Fruit fly (Drosophila melanogaster) whole organism, embryonic: ENCODE data around the gene Mst36Fb.
A peak's percentile ranks its signal among the peaks of the same experiment; 100 is the strongest.

ENCODE experiments used
- Abd-B ChIP-seq: fragments of 200-800 bp; sonication (Bioruptor generic); optimal IDR thresholded peaks from 2 replicates; lab custom pipeline; 2018; ENCODE audit warnings: missing biosample characterization, mild to moderate bottlenecking, missing genetic modification characterization, moderate library complexity
- Adf1 ChIP-seq: fragments of 200-800 bp; sonication (Bioruptor generic); IDR thresholded peaks from 2 replicates; pipeline ENCODE4 v1.3.6; 2022; ENCODE audit warnings: missing biosample characterization, missing genetic modification characterization
- CG11456 ChIP-seq: fragments of 200-800 bp; sonication (Bioruptor generic); IDR thresholded peaks from 3 replicates; pipeline ENCODE4 v1.3.6; 2022; ENCODE audit warnings: missing biosample characterization, missing genetic modification characterization
- CG12391 ChIP-seq: fragments of 200-800 bp; sonication (Bioruptor generic); optimal IDR thresholded peaks from 3 replicates; lab custom pipeline; 2018; ENCODE audit warnings: missing biosample characterization, mild to moderate bottlenecking, missing genetic modification characterization, moderate library complexity
- CG16779 ChIP-seq: fragments of 200-800 bp; sonication (Bioruptor generic); IDR thresholded peaks from 2 replicates; pipeline ENCODE4 v1.3.6; 2022; ENCODE audit warnings: missing biosample characterization, missing genetic modification characterization
- CG16863 ChIP-seq: fragments of 200-800 bp; sonication (Bioruptor generic); optimal IDR thresholded peaks from 3 replicates; lab custom pipeline; 2016; ENCODE audit warnings: missing biosample characterization, missing genetic modification characterization
- CG17612 ChIP-seq: fragments of 200-800 bp; sonication (Bioruptor generic); IDR thresholded peaks from 2 replicates; pipeline ENCODE4 v1.3.6; 2022; ENCODE audit warnings: missing biosample characterization, missing genetic modification characterization
- CG30020 ChIP-seq: fragments of 200-800 bp; optimal IDR thresholded peaks from 2 replicates; lab custom pipeline; 2019; ENCODE audit warnings: missing biosample characterization, mild to moderate bottlenecking, missing genetic modification characterization, moderate library complexity
- CG3065 ChIP-seq: fragments of 200-800 bp; sonication (Bioruptor generic); optimal IDR thresholded peaks from 2 replicates; lab custom pipeline; 2016; ENCODE audit warnings: missing biosample characterization, missing genetic modification characterization
- CG32772 ChIP-seq: fragments of 200-800 bp; sonication (Bioruptor generic); IDR thresholded peaks from 2 replicates; pipeline ENCODE4 v1.3.6; 2022; ENCODE audit warnings: missing biosample characterization, missing genetic modification characterization
- CG7372 ChIP-seq: fragments of 200-800 bp; sonication (Bioruptor generic); IDR thresholded peaks from 2 replicates; pipeline ENCODE4 v1.3.6; 2022; ENCODE audit warnings: missing biosample characterization, missing genetic modification characterization
- CG8388 ChIP-seq: fragments of 200-800 bp; sonication (Bioruptor generic); optimal IDR thresholded peaks from 2 replicates; lab custom pipeline; 2019; ENCODE audit warnings: missing biosample characterization, mild to moderate bottlenecking, missing genetic modification characterization, moderate library complexity
- CG8765 ChIP-seq: fragments of 200-800 bp; sonication (Bioruptor generic); IDR thresholded peaks from 2 replicates; pipeline ENCODE4 v1.3.6; 2022; ENCODE audit warnings: missing biosample characterization, missing genetic modification characterization
- D ChIP-seq, 2 experiments: fragments of 200-800 bp in 1 of 2; fragments of >200 bp in 1 of 2; sonication (Bioruptor generic) in 1 of 2; optimal IDR thresholded peaks; 2 replicates in 1 of 2; 3 replicates in 1 of 2; lab custom pipeline; 2017; ENCODE audit warnings: mild to moderate bottlenecking in 1 of 2, missing biosample characterization in 1 of 2, missing genetic modification characterization in 1 of 2, missing genetic modification reagents in 1 of 2
- D19B ChIP-seq: fragments of 200-800 bp; sonication (Bioruptor generic); optimal IDR thresholded peaks from 2 replicates; lab custom pipeline; 2017; ENCODE audit warnings: missing biosample characterization, mild to moderate bottlenecking, missing genetic modification characterization
- Dip2 ChIP-seq: fragments of 200-800 bp; sonication (Bioruptor generic); IDR thresholded peaks from 2 replicates; pipeline ENCODE4 v1.3.6; 2022; ENCODE audit warnings: missing biosample characterization, missing genetic modification characterization
- Dp ChIP-seq: fragments of 200-800 bp; sonication (Bioruptor generic); optimal IDR thresholded peaks from 2 replicates; lab custom pipeline; 2018; ENCODE audit warnings: missing biosample characterization, mild to moderate bottlenecking, missing genetic modification characterization, moderate library complexity
- E2f1 ChIP-seq: fragments of 200-800 bp; sonication (Bioruptor generic); IDR thresholded peaks from 2 replicates; pipeline ENCODE4 v1.3.6; 2022; ENCODE audit warnings: missing biosample characterization, missing genetic modification characterization
- Fer2 ChIP-seq: fragments of 200-800 bp; sonication (Bioruptor generic); optimal IDR thresholded peaks from 2 replicates; lab custom pipeline; 2018; ENCODE audit warnings: missing biosample characterization, mild to moderate bottlenecking, missing genetic modification characterization, moderate library complexity
- HLH54F ChIP-seq: fragments of 200-800 bp; sonication (Bioruptor generic); optimal IDR thresholded peaks from 3 replicates; lab custom pipeline; 2016; ENCODE audit warnings: missing biosample characterization, missing genetic modification characterization
- Hmr ChIP-seq: fragments of 200-800 bp; sonication (Bioruptor generic); optimal IDR thresholded peaks from 3 replicates; lab custom pipeline; 2017; ENCODE audit warnings: mild to moderate bottlenecking, missing biosample characterization, missing genetic modification reagents, missing genetic modification characterization
- Kr ChIP-seq: fragments of 200-800 bp; sonication (Bioruptor generic); optimal IDR thresholded peaks from 2 replicates; lab custom pipeline; 2017; ENCODE audit warnings: missing biosample characterization, mild to moderate bottlenecking, missing genetic modification characterization
- Lpt ChIP-seq: fragments of >200 bp; optimal IDR thresholded peaks from 2 replicates; lab custom pipeline; 2018; ENCODE audit warnings: missing biosample characterization, missing genetic modification characterization
- MESR4 ChIP-seq: fragments of 200-800 bp; sonication (Bioruptor generic); optimal IDR thresholded peaks from 2 replicates; lab custom pipeline; 2018; ENCODE audit warnings: missing biosample characterization, mild to moderate bottlenecking, missing genetic modification characterization, moderate library complexity
- Mad ChIP-seq: fragments of 200-800 bp; sonication (Bioruptor generic); optimal IDR thresholded peaks from 2 replicates; lab custom pipeline; 2016; ENCODE audit warnings: missing biosample characterization, missing genetic modification characterization
- NC2β ChIP-seq: fragments of 200-800 bp; sonication (Bioruptor generic); optimal IDR thresholded peaks from 2 replicates; lab custom pipeline; 2016; ENCODE audit warnings: missing biosample characterization, missing genetic modification characterization
- Scr ChIP-seq: fragments of 200-800 bp; sonication (Bioruptor generic); IDR thresholded peaks from 2 replicates; pipeline ENCODE4 v1.3.6; 2022; ENCODE audit warnings: missing biosample characterization, missing genetic modification characterization; ENCODE audit not compliant: partially characterized antibody
- Sox102F ChIP-seq: fragments of 200-800 bp; sonication (Bioruptor generic); optimal IDR thresholded peaks from 2 replicates; lab custom pipeline; 2018; ENCODE audit warnings: missing biosample characterization, mild to moderate bottlenecking, missing genetic modification characterization, moderate library complexity
- Xrp1 ChIP-seq: fragments of 200-800 bp; sonication (Bioruptor generic); IDR thresholded peaks from 2 replicates; pipeline ENCODE4 v1.3.6; 2022; ENCODE audit warnings: missing biosample characterization, missing genetic modification characterization
- ab ChIP-seq: fragments of 200-800 bp; sonication (Bioruptor generic); optimal IDR thresholded peaks from 2 replicates; lab custom pipeline; 2016; ENCODE audit warnings: missing biosample characterization, missing genetic modification characterization
- amos ChIP-seq: fragments of 200-800 bp; sonication (Bioruptor generic); IDR thresholded peaks from 2 replicates; pipeline ENCODE4 v1.3.6; 2022; ENCODE audit warnings: missing biosample characterization, missing genetic modification characterization; ENCODE audit not compliant: partially characterized antibody
- disco-r ChIP-seq: fragments of 200-800 bp; sonication (Bioruptor generic); optimal IDR thresholded peaks from 2 replicates; lab custom pipeline; 2016; ENCODE audit warnings: missing biosample characterization, missing genetic modification characterization
- dmrt11E ChIP-seq: fragments of 200-800 bp; sonication (Bioruptor generic); optimal IDR thresholded peaks from 3 replicates; lab custom pipeline; 2018; ENCODE audit warnings: missing biosample characterization, mild to moderate bottlenecking, missing genetic modification characterization, moderate library complexity
- dmrt99B ChIP-seq: fragments of 200-800 bp; sonication (Bioruptor generic); optimal IDR thresholded peaks from 2 replicates; lab custom pipeline; 2018; ENCODE audit warnings: missing biosample characterization, mild to moderate bottlenecking, missing genetic modification characterization, moderate library complexity
- en ChIP-seq: fragments of 200-800 bp; sonication (Bioruptor generic); optimal IDR thresholded peaks from 2 replicates; lab custom pipeline; 2016; ENCODE audit warnings: missing biosample characterization, missing genetic modification characterization
- eyg ChIP-seq: fragments of 200-800 bp; sonication (Bioruptor generic); optimal IDR thresholded peaks from 3 replicates; lab custom pipeline; 2016; ENCODE audit warnings: missing biosample characterization, missing genetic modification characterization
- fd96Cb ChIP-seq: fragments of 200-800 bp; sonication (Bioruptor generic); optimal IDR thresholded peaks from 2 replicates; lab custom pipeline; 2018; ENCODE audit warnings: missing biosample characterization, mild to moderate bottlenecking, missing genetic modification characterization, moderate library complexity
- fru ChIP-seq: fragments of >200 bp; optimal IDR thresholded peaks from 2 replicates; lab custom pipeline; 2017
- klu ChIP-seq: fragments of 200-800 bp; sonication (Bioruptor generic); IDR thresholded peaks from 2 replicates; pipeline ENCODE4 v1.3.6; 2022; ENCODE audit warnings: missing biosample characterization, missing genetic modification characterization
- kni ChIP-seq: fragments of 200-800 bp; sonication (Bioruptor generic); optimal IDR thresholded peaks from 3 replicates; lab custom pipeline; 2017; ENCODE audit warnings: mild to moderate bottlenecking, missing biosample characterization, missing genetic modification reagents, missing genetic modification characterization
- nmo ChIP-seq: fragments of 200-800 bp; sonication (Bioruptor generic); optimal IDR thresholded peaks from 2 replicates; lab custom pipeline; 2018; ENCODE audit warnings: missing biosample characterization, mild to moderate bottlenecking, missing genetic modification characterization, moderate library complexity
- run ChIP-seq: fragments of 200-800 bp; sonication (Bioruptor generic); optimal IDR thresholded peaks from 3 replicates; lab custom pipeline; 2018; ENCODE audit warnings: missing biosample characterization, mild to moderate bottlenecking, missing genetic modification characterization
- scrt ChIP-seq: fragments of 200-800 bp; sonication (Bioruptor generic); optimal IDR thresholded peaks from 2 replicates; lab custom pipeline; 2018; ENCODE audit warnings: missing biosample characterization, mild to moderate bottlenecking, missing genetic modification characterization, moderate library complexity
- sima ChIP-seq: fragments of 200-800 bp; sonication (Bioruptor generic); optimal IDR thresholded peaks from 2 replicates; lab custom pipeline; 2016; ENCODE audit warnings: missing biosample characterization, missing genetic modification characterization
- tio ChIP-seq: fragments of 200-800 bp; sonication (Bioruptor generic); optimal IDR thresholded peaks from 2 replicates; lab custom pipeline; 2017; ENCODE audit warnings: missing biosample characterization, missing genetic modification characterization, inconsistent platforms
- toy ChIP-seq: fragments of 200-800 bp; sonication (Bioruptor generic); IDR thresholded peaks from 2 replicates; pipeline ENCODE4 v1.3.6; 2022; ENCODE audit warnings: missing biosample characterization, missing genetic modification characterization
- tup ChIP-seq: fragments of 200-800 bp; sonication (Bioruptor generic); optimal IDR thresholded peaks from 2 replicates; lab custom pipeline; 2016; ENCODE audit warnings: missing biosample characterization, mild to moderate bottlenecking, missing genetic modification characterization, moderate library complexity
- twi ChIP-seq: fragments of 200-800 bp; optimal IDR thresholded peaks from 2 replicates; lab custom pipeline; 2019; ENCODE audit warnings: missing biosample characterization, mild to moderate bottlenecking, missing genetic modification characterization, moderate library complexity
- yki ChIP-seq: fragments of >200 bp; optimal IDR thresholded peaks from 3 replicates; lab custom pipeline; 2018
- zfh2 ChIP-seq: fragments of 200-800 bp; sonication (Bioruptor generic); optimal IDR thresholded peaks from 2 replicates; lab custom pipeline; 2016; ENCODE audit warnings: missing biosample characterization, missing genetic modification characterization

Gene Mst36Fb

DNA sequence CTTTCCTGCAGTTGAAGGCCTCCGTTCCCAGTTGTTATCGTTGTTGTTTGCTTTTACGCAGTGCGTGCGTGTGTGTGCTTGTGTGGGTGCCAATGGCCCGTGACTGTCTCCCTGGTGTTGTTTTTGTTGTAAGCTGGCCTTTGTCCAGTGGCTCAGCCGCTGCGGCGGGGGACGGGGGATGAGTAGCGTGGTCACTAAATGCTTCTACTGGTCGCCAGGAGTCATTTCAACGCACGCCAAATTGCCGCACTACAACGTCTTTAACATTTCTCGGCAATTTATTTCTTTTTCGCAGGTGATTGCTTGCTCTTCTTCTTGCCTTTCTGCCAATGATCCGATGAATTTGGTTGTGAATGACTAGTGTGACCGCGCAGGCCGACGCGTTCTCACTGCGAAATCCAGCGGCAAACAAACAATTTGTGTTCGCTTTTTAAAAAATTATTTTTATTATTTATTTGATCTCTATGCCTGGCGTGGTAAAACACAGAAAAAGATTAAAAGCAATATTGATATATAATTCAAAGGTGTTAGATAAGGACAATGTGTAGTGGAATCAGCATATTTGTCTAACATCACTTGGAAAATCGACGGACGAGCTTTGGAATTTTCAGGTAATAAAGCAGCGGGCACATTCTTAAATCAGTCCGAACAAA is 33.5 kb upstream of the Mst36Fb start, which contains the start of the genes Faf2 and Grip71 (continued):
- TF ChIP-seq HLH54F (GFP tag; lab: Kevin White, UChicago) (peak; percentile 91), Mad (GFP tag; lab: Kevin White, UChicago) (peak; percentile 91), fru (no peak), en (GFP tag; lab: Kevin White, UChicago) (peak; percentile 44), CG32772 (GFP tag; lab: Robert Waterston, UW) (peak; percentile 97), zfh2 (GFP tag; lab: Kevin White, UChicago) (peak; percentile 90), dmrt99B (tag; lab: Kevin White, UChicago) (peak; percentile 85), klu (GFP tag; lab: Robert Waterston, UW) (peak; percentile 93), yki (lab: Kevin White, UChicago) (no peak), CG30020 (tag; lab: Kevin White, UChicago) (peak; percentile 94), Adf1 (GFP tag; lab: Robert Waterston, UW) (peak; percentile 66), toy (GFP tag; lab: Robert Waterston, UW) (peak; percentile 64; the same call in 1 of the 2 replicates), Fer2 (peak; percentile 81), CG16863 (GFP tag; lab: Kevin White, UChicago) (peak; percentile 76), ab (peak; percentile 6), CG17612 (GFP tag; lab: Robert Waterston, UW) (peak; percentile 87), eyg (GFP tag; lab: Kevin White, UChicago) (peak; percentile 26), dmrt11E (peak; percentile 92), amos (GFP tag; lab: Robert Waterston, UW) (peak; percentile 47; the same call in 1 of the 2 replicates), Abd-B (GFP tag; lab: Kevin White, UChicago) (peak; percentile 98), run (tag; lab: Kevin White, UChicago) (peak; percentile 42), Kr (GFP tag; lab: Kevin White, UChicago) (no peak), CG7372 (GFP tag; lab: Robert Waterston, UW) (peak; percentile 95), Hmr (peak; percentile 88), tio (GFP tag; lab: Kevin White, UChicago) (peak; percentile 93), scrt (GFP tag; lab: Kevin White, UChicago) (peak; percentile 68), NC2β (GFP tag; lab: Kevin White, UChicago) (peak; percentile 84), CG11456 (GFP tag; lab: Robert Waterston, UW) (peak; percentile 96), Scr (GFP tag; lab: Robert Waterston, UW) (peak; percentile 57), Dip2 (GFP tag; lab: Robert Waterston, UW) (peak; percentile 51; the same call in 1 of the 2 replicates), kni (GFP tag; lab: Kevin White, UChicago) (no peak), nmo (GFP tag; lab: Kevin White, UChicago) (peak; percentile 97), Lpt (no peak), tup (peak; percentile 77), sima (GFP tag; lab: Kevin White, UChicago) (no peak), fd96Cb (tag; lab: Kevin White, UChicago) (peak; percentile 94), D19B (GFP tag; lab: Kevin White, UChicago) (peak; percentile 77), MESR4 (GFP tag; lab: Kevin White, UChicago) (peak; percentile 96), CG8765 (GFP tag; lab: Robert Waterston, UW) (peak; percentile 91), CG3065 (GFP tag; lab: Kevin White, UChicago) (peak; percentile 74), Dp (GFP tag; lab: Kevin White, UChicago) (peak; percentile 79), twi (tag; lab: Kevin White, UChicago) (peak; percentile 81), Sox102F (GFP tag; lab: Kevin White, UChicago) (peak; percentile 93), CG8388 (peak; percentile 85), CG16779 (GFP tag; lab: Robert Waterston, UW) (peak; percentile 83; the same call in 1 of the 2 replicates), CG12391 (tag; lab: Kevin White, UChicago) (peak; percentile 94), disco-r (GFP tag; lab: Kevin White, UChicago) (peak; percentile 40), D (optimal IDR thresholded peaks at IDR 0.05; lab: Kevin White, UChicago) (no peak), D (GFP tag; optimal IDR thresholded peaks at IDR 0.05; lab: Kevin White, UChicago) (peak; percentile 80), E2f1 (peak; percentile 93), Xrp1 (GFP tag; lab: Robert Waterston, UW) (peak; percentile 94)
